Fruit fly (Drosophila melanogaster) S2 (cell line): ENCODE results near the gene CG13012.

ENCODE experiments used
- CG8478 ChIP-seq: fragments of >200 bp; optimal IDR thresholded peaks from 2 replicates; lab custom pipeline; 2018
- CTCF ChIP-seq, 2 experiments: fragments of >200 bp; optimal IDR thresholded peaks; 2 replicates each; lab custom pipeline; 2018

DNA sequence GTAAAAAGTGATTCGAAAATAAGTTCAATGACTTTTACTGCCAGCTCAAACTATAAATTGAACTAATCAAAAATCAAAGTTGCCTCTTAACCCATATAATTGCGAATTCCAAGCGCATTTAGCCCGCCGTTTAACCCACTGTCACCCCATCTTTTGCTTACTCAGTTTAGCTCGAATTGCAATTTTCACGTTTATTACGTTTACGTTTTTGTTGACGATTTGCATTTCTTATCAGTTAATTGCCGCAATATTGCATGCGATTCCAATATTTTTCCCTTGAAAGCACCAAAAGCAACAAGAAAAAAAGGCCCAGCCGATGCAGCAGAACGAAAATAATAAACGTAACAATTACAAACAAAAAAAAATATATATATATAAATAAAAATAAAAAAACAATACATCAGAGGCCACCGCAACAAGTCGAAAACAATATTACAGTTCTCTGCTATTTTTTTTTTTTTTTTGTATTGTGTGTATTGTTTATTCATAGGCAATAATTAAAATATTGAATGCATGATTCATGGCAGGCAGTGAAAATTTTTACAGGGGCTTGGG lies 41.7 kb upstream of the CG13012 start:
- TF ChIP-seq CTCF (optimal IDR thresholded peaks at IDR 0.05; lab: Kevin White, UChicago) = no peak
- no peak for TF ChIP-seq CG8478 (lab: Kevin White, UChicago)
